Worm (Caenorhabditis elegans) whole organism, early embryonic: ENCODE measurements around the gene K02E11.7.
A peak's percentile ranks its signal among the peaks of the same experiment; 100 is the strongest.

ENCODE experiments used
- B0310.2 ChIP-seq: sonication (generic microtip); optimal IDR thresholded peaks from 2 replicates; lab custom pipeline; 2016; ENCODE audit warnings: mild to moderate bottlenecking, missing genetic modification characterization, missing compliant biosample characterization
- F13C5.2 ChIP-seq: sonication (generic microtip); optimal IDR thresholded peaks from 2 replicates; lab custom pipeline; 2017; ENCODE audit warnings: mild to moderate bottlenecking, missing genetic modification characterization, inconsistent platforms, missing compliant biosample characterization
- aly-1 ChIP-seq: sonication (generic microtip); optimal IDR thresholded peaks from 2 replicates; lab custom pipeline; 2016; ENCODE audit warnings: missing genetic modification characterization, missing compliant biosample characterization
- ama-1 ChIP-seq: fragments of 150-350 bp; optimal IDR thresholded peaks from 2 replicates; lab custom pipeline; 2014
- ceh-13 ChIP-seq: fragments of 200-800 bp; sonication (Bioruptor generic); optimal IDR thresholded peaks from 2 replicates; lab custom pipeline; 2018; ENCODE audit warnings: mild to moderate bottlenecking, missing genetic modification characterization, missing compliant biosample characterization
- ceh-36 ChIP-seq: sonication (generic microtip); optimal IDR thresholded peaks from 2 replicates; lab custom pipeline; 2016; ENCODE audit warnings: missing genetic modification characterization, inconsistent platforms, missing compliant biosample characterization
- ets-7 ChIP-seq: sonication (generic microtip); optimal IDR thresholded peaks from 2 replicates; lab custom pipeline; 2016; ENCODE audit warnings: missing genotype, missing genetic modification characterization, missing compliant biosample characterization
- flt-1 ChIP-seq: fragments of 200-800 bp; sonication (Bioruptor generic); IDR thresholded peaks from 2 replicates; pipeline ENCODE4 v1.3.6; 2022; ENCODE audit warnings: missing genetic modification characterization, missing compliant biosample characterization
- hmbx-1 ChIP-seq: sonication (generic microtip); optimal IDR thresholded peaks from 2 replicates; lab custom pipeline; 2016; ENCODE audit warnings: mild to moderate bottlenecking, missing genetic modification characterization, missing compliant biosample characterization
- hmg-4 ChIP-seq: fragments of 200-800 bp; sonication (Bioruptor generic); optimal IDR thresholded peaks from 2 replicates; lab custom pipeline; 2018; ENCODE audit warnings: mild to moderate bottlenecking, missing genetic modification characterization, missing compliant biosample characterization
- hnd-1 ChIP-seq: sonication (generic microtip); optimal IDR thresholded peaks from 2 replicates; lab custom pipeline; 2016; ENCODE audit warnings: missing genetic modification characterization, missing compliant biosample characterization
- pes-1 ChIP-seq: fragments of 200-800 bp; sonication (Bioruptor generic); IDR thresholded peaks from 2 replicates; pipeline ENCODE4 v1.3.6; 2022; ENCODE audit warnings: missing genetic modification reagents, missing genetic modification characterization, missing compliant biosample characterization
- scrt-1 ChIP-seq: fragments of 200-800 bp; sonication (Bioruptor generic); IDR thresholded peaks from 2 replicates; pipeline ENCODE4 v1.3.6; 2022; ENCODE audit warnings: missing genetic modification characterization, missing compliant biosample characterization
- sea-1 ChIP-seq: fragments of 200-800 bp; sonication (Bioruptor generic); conservative IDR thresholded peaks from 2 replicates; pipeline ENCODE4 v1.3.6; 2022; ENCODE audit warnings: missing genetic modification characterization, missing compliant biosample characterization
- tbx-11 ChIP-seq: fragments of 200-800 bp; sonication (Bioruptor generic); IDR thresholded peaks from 2 replicates; pipeline ENCODE4 v1.3.6; 2022; ENCODE audit warnings: missing genetic modification characterization, missing compliant biosample characterization
- tbx-37 ChIP-seq: fragments of 200-800 bp; sonication (Bioruptor generic); conservative IDR thresholded peaks from 2 replicates; pipeline ENCODE4 v1.3.6; 2022; ENCODE audit warnings: missing genetic modification reagents, missing genetic modification characterization, missing compliant biosample characterization
- tra-4 ChIP-seq: sonication (generic microtip); optimal IDR thresholded peaks from 2 replicates; lab custom pipeline; 2017; ENCODE audit warnings: missing genetic modification characterization, missing compliant biosample characterization

Gene K02E11.7

ce11 chrV:14243904-14244303, 10.2 kb downstream of the K02E11.7 start, which contains the start of gene sre-7:
Gene sre-7, plus strand, starts transcription at chrV:14244204.
- TF ChIP-seq B0310.2 (tag; lab: Kevin White, UChicago) (no peak), ets-7 (tag; lab: Kevin White, UChicago) (no peak), hmg-4 (GFP tag; lab: Kevin White, UChicago) (no peak), hnd-1 (tag; lab: Kevin White, UChicago) (no peak), tra-4 (tag; lab: Kevin White, UChicago) (no peak), aly-1 (no peak), hmbx-1 (no peak), tbx-37 (GFP tag; lab: Robert Waterston, UW) (no peak), tbx-11 (GFP tag; lab: Robert Waterston, UW) (no peak), pes-1 (GFP tag; lab: Robert Waterston, UW) (no peak), ama-1 (lab: Kevin White, UChicago) (no peak), ceh-36 (tag; lab: Kevin White, UChicago) (no peak), scrt-1 (GFP tag; lab: Robert Waterston, UW) (no peak), F13C5.2 (tag; lab: Kevin White, UChicago) (no peak), ceh-13 (GFP tag; lab: Kevin White, UChicago) (no peak)

DNA sequence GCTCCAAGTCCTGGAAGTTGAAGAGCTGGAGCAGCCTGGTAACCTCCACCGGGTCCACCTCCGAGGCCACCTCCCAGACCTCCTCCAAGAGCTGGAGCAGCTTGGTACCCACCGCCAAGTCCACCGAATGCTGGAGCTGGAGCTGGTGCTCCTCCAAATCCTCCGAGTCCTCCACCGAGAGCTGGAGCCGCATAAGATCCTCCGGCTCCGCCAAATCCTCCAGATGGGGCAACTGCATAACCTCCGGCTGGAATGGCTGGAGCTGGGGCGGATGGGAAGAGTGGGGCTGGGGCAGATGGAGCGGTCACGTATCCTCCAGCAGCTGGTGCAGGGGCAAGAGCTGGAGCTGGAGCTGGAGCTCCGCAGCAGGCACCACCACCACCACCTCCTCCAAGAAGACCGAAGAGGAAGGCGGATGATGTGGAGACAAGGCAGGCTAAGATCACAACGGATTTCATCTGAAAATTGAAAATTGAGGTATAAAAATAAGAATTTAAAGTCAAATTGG, 13.4 kb downstream of the K02E11.7 start, which contains the start of gene K02E11.10:
Gene K02E11.10 (minus strand): TSS at position 458 of the 508 bp plus-strand sequence.
- no peak for TF ChIP-seq sea-1 (GFP tag; lab: Robert Waterston, UW)
- TF ChIP-seq B0310.2 (tag; lab: Kevin White, UChicago), result no peak
- TF ChIP-seq tbx-37 (GFP tag; lab: Robert Waterston, UW), result no peak
- TF ChIP-seq hnd-1 (tag; lab: Kevin White, UChicago), result no peak
- TF ChIP-seq hmg-4 (GFP tag; lab: Kevin White, UChicago), result no peak

ce11 chrV:14237447-14237846, 16.7 kb downstream of the K02E11.7 start:
- 0 out of 2 replicates have a peak, but pooled peaks have one; percentile 42 for TF ChIP-seq flt-1
- peak; percentile 32; the same call in 1 of the 2 replicates for TF ChIP-seq tbx-37 (GFP tag; lab: Robert Waterston, UW)
- peak; percentile 65 for TF ChIP-seq pes-1 (GFP tag; lab: Robert Waterston, UW)
- 0 out of 2 replicates have a peak, but pooled peaks have one; percentile 25 for TF ChIP-seq sea-1 (GFP tag; lab: Robert Waterston, UW)
- 0 out of 2 replicates have a peak, but pooled peaks have one; percentile 21 for TF ChIP-seq scrt-1 (GFP tag; lab: Robert Waterston, UW)

- TF ChIP-seq B0310.2 (tag; lab: Kevin White, UChicago) (no peak), pes-1 (GFP tag; lab: Robert Waterston, UW) (no peak), scrt-1 (GFP tag; lab: Robert Waterston, UW) (no peak), tbx-11 (GFP tag; lab: Robert Waterston, UW) (no peak)
Observed at ce11 chrV:14235942-14236341, 18.2 kb downstream of the K02E11.7 start, which contains the start of gene ent-3. Gene ent-3, minus strand, starts transcription at chrV:14236042.

DNA sequence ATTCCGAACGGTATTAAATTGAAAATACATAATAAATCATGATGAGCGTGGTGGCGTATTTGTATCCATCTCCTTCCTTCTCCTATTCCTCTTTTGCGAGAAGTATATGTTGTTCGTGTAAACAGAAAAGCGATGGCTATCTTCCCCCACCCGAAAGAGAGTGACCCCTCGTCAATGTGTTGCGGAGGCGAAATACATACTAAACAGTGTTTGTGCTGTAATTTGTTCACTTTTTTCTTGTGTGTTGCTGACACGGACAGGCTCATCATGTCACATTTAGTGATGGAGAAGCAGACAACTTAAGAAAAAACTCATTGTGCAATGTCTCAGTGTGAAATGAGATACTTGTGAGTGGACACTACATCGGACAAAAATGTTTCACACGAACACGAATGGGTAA, 22.5 kb downstream of the K02E11.7 start:
- TF ChIP-seq tra-4 (tag; lab: Kevin White, UChicago), result no peak
- no peak for TF ChIP-seq hmbx-1
- TF ChIP-seq hnd-1 (tag; lab: Kevin White, UChicago), result no peak
- TF ChIP-seq ets-7 (tag; lab: Kevin White, UChicago), result no peak
- no peak for TF ChIP-seq flt-1
- TF ChIP-seq ama-1 (lab: Kevin White, UChicago), result no peak
- no peak for TF ChIP-seq sea-1 (GFP tag; lab: Robert Waterston, UW)
- no peak for TF ChIP-seq B0310.2 (tag; lab: Kevin White, UChicago)
- TF ChIP-seq tbx-37 (GFP tag; lab: Robert Waterston, UW), result no peak
- no peak for TF ChIP-seq hmg-4 (GFP tag; lab: Kevin White, UChicago)
- no peak for TF ChIP-seq pes-1 (GFP tag; lab: Robert Waterston, UW)
- TF ChIP-seq F13C5.2 (tag; lab: Kevin White, UChicago), result no peak
- TF ChIP-seq ceh-13 (GFP tag; lab: Kevin White, UChicago), result no peak
- no peak for TF ChIP-seq scrt-1 (GFP tag; lab: Robert Waterston, UW)
- no peak for TF ChIP-seq tbx-11 (GFP tag; lab: Robert Waterston, UW)
- no peak for TF ChIP-seq ceh-36 (tag; lab: Kevin White, UChicago)
- TF ChIP-seq aly-1, result no peak

DNA sequence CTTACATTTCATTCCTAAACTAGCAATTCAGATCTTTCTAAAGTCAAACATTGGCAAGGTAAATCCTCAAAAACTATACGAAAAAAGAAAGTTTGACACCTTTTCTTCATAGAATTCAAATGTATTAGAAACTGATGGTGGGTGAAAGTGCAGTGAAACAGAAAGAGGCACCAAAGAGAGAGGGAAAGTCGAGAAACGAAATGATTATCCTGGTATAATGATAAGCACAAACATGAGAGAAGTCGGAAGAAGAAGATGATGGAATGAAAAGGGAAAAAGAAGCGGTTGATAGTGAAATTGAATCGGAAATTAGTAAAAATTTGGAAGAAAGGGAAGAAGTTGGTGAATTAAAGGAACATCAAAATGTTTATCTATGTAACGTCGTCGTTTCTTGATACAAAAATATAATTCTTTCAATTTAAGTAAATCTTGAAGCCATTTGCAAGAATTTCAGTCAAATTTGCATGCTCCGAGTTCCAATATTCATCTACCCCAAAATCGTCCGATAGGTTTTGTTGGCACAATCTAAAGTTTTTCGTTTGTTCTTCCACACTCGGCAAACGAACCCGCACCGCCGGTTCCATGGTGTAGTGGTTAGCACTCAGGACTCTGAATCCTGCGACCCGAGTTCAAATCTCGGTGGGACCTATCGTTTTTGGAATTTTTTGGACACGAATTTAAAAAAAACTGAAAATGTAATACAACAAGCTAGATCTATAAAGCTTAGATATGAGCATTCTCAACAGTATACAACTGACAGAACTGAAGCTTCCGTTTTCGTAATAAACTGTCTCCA, 23.1 kb downstream of the K02E11.7 start:
- no peak for TF ChIP-seq F13C5.2 (tag; lab: Kevin White, UChicago)
- TF ChIP-seq ets-7 (tag; lab: Kevin White, UChicago), result no peak
- TF ChIP-seq ama-1 (lab: Kevin White, UChicago), result no peak
- no peak for TF ChIP-seq hmbx-1
- no peak for TF ChIP-seq hmg-4 (GFP tag; lab: Kevin White, UChicago)
- TF ChIP-seq sea-1 (GFP tag; lab: Robert Waterston, UW), result no peak
- no peak for TF ChIP-seq tbx-37 (GFP tag; lab: Robert Waterston, UW)
- no peak for TF ChIP-seq scrt-1 (GFP tag; lab: Robert Waterston, UW)
- no peak for TF ChIP-seq aly-1
- no peak for TF ChIP-seq hnd-1 (tag; lab: Kevin White, UChicago)
- TF ChIP-seq ceh-36 (tag; lab: Kevin White, UChicago), result no peak
- TF ChIP-seq tra-4 (tag; lab: Kevin White, UChicago), result no peak
- TF ChIP-seq pes-1 (GFP tag; lab: Robert Waterston, UW), result no peak
- TF ChIP-seq ceh-13 (GFP tag; lab: Kevin White, UChicago), result no peak

DNA sequence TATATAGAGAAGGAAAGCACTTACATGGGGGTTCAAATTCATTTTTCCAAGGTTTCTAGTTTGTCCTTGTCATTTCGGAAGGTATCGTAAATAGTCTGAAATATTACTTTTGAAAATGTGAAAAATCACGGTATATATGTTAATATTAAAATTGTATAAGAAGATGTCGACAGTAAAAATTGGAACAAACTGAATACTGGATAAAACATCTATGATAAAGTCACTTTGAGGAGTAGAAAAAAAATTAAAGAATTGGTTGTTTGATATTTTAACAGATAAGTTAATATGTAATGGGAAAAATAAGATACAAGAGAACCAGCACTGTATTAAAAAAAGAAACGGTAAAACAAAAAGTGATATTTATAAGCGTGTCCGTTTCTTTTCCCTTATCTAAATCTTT, 27.7 kb downstream of the K02E11.7 start, which contains the start of gene nep-21:
Gene nep-21 (minus strand): TSS at position 101 of the 400 bp plus-strand sequence.
- TF ChIP-seq sea-1 (GFP tag; lab: Robert Waterston, UW), result no peak
- TF ChIP-seq scrt-1 (GFP tag; lab: Robert Waterston, UW), result no peak
- no peak for TF ChIP-seq hmg-4 (GFP tag; lab: Kevin White, UChicago)
- TF ChIP-seq ets-7 (tag; lab: Kevin White, UChicago), result no peak
- TF ChIP-seq ceh-36 (tag; lab: Kevin White, UChicago), result no peak
- no peak for TF ChIP-seq hmbx-1
- TF ChIP-seq hnd-1 (tag; lab: Kevin White, UChicago), result no peak
- TF ChIP-seq F13C5.2 (tag; lab: Kevin White, UChicago), result no peak
- no peak for TF ChIP-seq ama-1 (lab: Kevin White, UChicago)
- no peak for TF ChIP-seq tra-4 (tag; lab: Kevin White, UChicago)
